Fruit fly (Drosophila melanogaster) Kc167 (cell line): ENCODE results near the gene Cp110.
A peak's percentile ranks its signal among the peaks of the same experiment; 100 is the strongest.

Experiments used
- Myc ChIP-seq: fragments of >200 bp; optimal IDR thresholded peaks from 2 replicates; lab custom pipeline; 2017; ENCODE audit warnings: missing external identifiers
- Sin3A ChIP-seq: fragments of >200 bp; optimal IDR thresholded peaks from 2 replicates; lab custom pipeline; 2018; ENCODE audit warnings: missing external identifiers
- h ChIP-seq: fragments of >200 bp; optimal IDR thresholded peaks from 3 replicates; lab custom pipeline; 2018; ENCODE audit warnings: missing external identifiers
- insv ChIP-seq: fragments of >200 bp; optimal IDR thresholded peaks from 3 replicates; lab custom pipeline; 2018; ENCODE audit warnings: missing external identifiers
- psq ChIP-seq: fragments of >200 bp; optimal IDR thresholded peaks from 2 replicates; lab custom pipeline; 2017; ENCODE audit warnings: missing external identifiers
- ttk ChIP-seq: sonication (Bioruptor generic); optimal IDR thresholded peaks from 2 replicates; lab custom pipeline; 2017; ENCODE audit warnings: missing external identifiers

Cp110 gene

DNA sequence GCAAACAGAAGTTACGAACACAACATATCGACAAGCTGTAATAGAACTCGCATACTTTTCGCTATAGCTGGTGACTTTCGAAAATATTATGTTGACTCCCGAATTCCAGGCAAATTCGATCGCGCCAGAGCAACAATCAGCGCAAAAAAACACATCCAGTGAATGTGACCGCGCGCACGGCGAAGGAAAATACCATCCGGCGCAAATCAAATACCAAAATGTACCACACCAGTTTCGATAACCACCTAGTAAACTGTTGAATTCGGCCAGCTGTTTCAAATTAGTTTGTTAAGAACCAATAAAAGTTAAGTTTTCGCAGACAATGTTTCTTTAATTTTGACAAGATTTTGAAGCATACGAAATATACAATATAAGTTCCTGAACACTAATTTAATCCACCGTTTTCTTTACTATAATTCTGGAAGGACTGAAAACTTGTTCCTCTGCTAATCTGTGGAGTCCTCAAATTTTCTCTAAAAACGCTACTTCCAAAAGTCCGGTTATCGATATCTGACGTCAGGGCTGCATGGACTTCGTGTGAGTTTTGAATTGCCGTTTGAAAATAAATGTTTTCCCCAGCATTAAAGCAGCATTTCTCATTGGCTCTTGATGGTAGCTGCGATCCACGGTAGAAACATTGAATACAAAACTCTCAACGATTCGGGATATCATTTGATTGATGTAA, at the start of gene Cp110, which contains the start of gene CG12576:
Gene Cp110 (plus strand): TSS at position 223 of the 685 bp plus-strand sequence.
Gene CG12576 (minus strand): TSS at position 498 of the 685 bp plus-strand sequence.
- no peak for TF ChIP-seq Sin3A (lab: Kevin White, UChicago)
- no peak for TF ChIP-seq ttk (lab: Kevin White, UChicago)
- TF ChIP-seq insv = no peak
- no peak for TF ChIP-seq psq (lab: Kevin White, UChicago)
- TF ChIP-seq Myc (lab: Kevin White, UChicago) = no peak
- TF ChIP-seq h (lab: Kevin White, UChicago) = no peak

DNA sequence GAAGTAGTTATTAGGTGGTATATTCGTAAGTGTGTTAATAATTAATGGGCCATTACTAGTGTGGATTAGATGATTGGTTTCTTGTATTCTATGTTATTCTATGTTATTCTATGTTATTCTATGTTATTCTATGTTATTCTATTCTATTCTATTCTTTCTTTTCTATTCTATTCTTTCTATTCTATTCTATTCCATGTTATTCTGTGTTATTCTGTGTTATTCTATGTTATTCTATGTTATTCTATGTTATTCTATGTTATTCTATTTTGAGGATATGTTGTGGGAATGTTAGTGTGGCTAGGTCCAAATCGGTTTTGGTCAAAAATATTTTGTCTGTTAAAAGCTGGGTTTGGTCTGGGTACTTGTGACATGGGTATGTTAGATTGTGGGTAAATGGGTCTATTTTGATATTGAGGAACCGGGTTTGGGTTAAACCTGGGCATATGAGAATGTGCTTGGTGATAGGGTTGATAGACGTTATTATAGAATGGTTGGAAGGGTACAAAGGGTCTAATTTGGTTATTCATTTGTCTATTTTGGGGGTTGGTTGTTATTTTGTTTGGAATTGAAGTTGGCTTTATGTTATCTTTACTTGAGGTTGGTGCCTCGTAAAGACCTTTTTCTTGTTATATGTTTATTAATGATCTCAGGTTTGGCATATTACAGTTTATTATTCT, 48.8 kb upstream of the Cp110 start:
- peak; percentile 100 for TF ChIP-seq psq (lab: Kevin White, UChicago)
- TF ChIP-seq Sin3A (lab: Kevin White, UChicago) = peak; percentile 21

DNA sequence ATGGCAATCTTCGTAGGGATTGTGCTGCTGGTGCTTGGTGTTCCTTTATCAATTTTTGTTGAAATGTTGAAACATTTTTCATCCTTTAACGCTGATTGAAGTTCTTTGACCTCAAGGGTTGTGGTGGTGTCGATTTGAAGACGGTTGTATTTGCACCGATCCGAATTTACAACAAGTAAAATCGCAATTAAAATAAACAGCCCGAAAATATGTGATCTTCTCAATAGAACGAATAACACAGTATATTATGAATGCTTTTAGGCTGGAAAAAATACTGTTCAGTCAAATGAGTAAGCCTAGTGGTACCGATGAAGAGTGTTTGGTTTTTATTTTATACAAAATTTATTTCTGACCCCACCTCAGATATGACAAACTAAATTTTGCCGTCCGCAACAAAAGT, 38.8 kb upstream of the Cp110 start:
- TF ChIP-seq h (lab: Kevin White, UChicago) (no peak), ttk (lab: Kevin White, UChicago) (no peak), Myc (lab: Kevin White, UChicago) (no peak), insv (no peak), psq (lab: Kevin White, UChicago) (no peak), Sin3A (lab: Kevin White, UChicago) (no peak)

DNA sequence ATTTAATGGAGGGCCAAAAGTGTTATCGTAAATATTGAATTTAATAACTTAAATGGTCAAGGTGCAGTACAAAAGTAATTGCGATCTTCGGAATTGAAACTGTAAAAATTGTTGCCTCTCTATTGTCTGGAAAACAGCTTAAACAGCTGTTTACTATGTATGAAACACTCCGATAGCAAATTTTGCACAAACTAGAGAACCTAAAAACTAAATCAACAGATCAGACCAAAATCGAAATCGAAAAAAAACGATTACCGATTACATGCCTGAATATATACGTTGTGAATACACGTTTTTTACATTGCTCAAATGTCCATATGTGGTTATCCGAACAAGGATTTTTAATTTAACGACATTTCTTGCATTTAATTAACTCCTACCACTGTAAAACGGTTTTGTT, 38.4 kb upstream of the Cp110 start:
- TF ChIP-seq ttk (lab: Kevin White, UChicago) (no peak), insv (no peak), psq (lab: Kevin White, UChicago) (no peak), Sin3A (lab: Kevin White, UChicago) (no peak), Myc (lab: Kevin White, UChicago) (no peak), h (lab: Kevin White, UChicago) (no peak)

DNA sequence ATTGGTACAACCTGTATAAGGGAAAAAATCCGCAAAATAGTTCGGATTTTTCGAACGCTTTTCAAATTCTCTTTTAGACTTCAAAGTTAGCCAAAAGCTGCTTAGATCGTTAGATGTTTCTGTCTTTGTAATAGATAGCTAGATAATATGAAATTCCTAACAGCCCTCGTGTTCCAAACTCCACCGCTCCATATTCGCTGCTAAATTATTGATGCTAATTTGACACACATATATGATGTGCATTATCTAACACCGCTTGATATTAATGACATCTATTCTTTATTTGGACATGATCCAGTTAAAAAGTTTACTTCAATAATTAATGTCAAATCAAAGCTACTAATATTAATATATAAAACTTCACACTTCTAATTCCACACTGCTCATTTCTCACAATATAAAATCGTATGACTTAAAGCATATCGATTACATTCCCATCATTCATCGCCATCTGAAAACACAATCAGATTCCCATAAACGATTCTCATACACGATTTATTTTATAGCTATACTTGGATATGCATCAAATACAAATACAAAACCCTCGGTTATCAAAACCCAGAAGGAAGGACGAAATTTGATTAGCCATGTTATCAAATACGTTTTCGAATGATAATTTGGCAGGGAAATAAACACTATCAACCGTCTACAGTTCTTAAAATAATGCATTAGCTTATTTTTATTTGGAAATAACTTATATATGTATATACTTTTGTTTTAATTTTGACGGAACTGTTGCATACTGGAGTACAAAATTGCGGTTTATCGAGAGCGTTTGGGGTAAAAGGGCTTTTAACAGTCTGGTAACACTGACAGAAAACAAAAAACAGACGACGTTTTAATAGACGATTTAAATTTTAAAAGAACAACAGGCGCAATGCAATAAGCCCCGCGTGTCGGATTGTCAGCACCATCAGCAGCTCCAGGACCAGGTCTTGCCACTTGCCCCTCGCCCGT, 37.6 kb upstream of the Cp110 start, which contains the start of gene CG14621:
Gene CG14621 (plus strand): TSS at position 274 of the 957 bp plus-strand sequence.
- TF ChIP-seq h (lab: Kevin White, UChicago) (no peak), insv (no peak), Sin3A (lab: Kevin White, UChicago) (no peak), Myc (lab: Kevin White, UChicago) (no peak), ttk (lab: Kevin White, UChicago) (no peak), psq (lab: Kevin White, UChicago) (no peak)

DNA sequence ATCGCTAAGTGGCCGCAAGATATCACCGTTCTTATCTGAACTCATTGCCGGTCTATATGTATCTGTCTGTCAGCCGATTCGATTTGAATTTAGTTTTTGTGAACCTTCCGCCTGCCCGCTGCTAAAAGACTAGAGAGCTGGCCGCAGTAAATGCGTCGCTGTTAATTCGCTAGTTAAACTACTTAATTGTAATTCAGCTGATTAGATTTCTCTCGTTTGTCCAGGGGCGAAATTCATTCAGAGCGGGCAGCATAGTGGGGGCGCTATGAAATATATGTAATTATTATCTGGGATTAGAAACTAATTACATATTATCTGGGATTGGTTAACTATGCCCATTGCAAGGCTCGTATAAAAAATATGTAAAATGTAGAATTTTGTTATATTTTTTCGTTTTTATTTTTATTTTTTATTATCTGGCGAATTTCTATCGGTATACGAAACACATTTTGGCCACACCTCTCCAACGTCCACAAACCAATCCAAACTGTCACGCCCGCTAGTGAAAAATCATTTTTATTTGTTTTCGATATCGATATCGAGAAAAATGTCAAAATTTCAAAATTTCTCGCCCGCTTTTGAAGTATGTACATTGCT, 32.6 kb upstream of the Cp110 start, which contains the start of the genes CG14615 and tilB:
Gene CG14615 (minus strand): TSS at position 301 of the 597 bp plus-strand sequence.
Gene tilB (plus strand): TSS at position 547 of the 597 bp plus-strand sequence.
- TF ChIP-seq Sin3A (lab: Kevin White, UChicago) = no peak
- no peak for TF ChIP-seq Myc (lab: Kevin White, UChicago)
- no peak for TF ChIP-seq insv
- no peak for TF ChIP-seq ttk (lab: Kevin White, UChicago)
- no peak for TF ChIP-seq h (lab: Kevin White, UChicago)
- TF ChIP-seq psq (lab: Kevin White, UChicago) = no peak

DNA sequence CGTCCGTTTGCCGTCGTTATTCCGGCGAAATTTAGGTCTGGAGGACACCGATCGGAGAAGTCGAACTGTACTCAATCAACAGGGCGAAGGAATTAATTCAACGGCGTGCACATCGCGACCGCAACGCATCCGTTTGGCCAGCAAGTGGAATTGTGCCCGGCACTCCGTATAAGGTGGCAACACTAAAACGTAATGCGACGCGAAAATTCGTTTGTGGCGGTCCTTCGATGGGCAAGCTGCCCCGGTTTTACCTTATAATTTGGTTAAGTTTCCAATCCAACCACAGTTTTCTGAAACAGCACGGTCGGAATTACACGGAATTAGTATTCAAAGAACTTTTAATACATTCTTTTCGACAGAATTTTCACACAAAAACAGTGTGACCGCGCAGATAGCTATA, 26.9 kb upstream of the Cp110 start, which contains the start of gene wap:
Gene wap (minus strand): TSS at position 400 of the 400 bp plus-strand sequence.
- no peak for TF ChIP-seq psq (lab: Kevin White, UChicago)
- TF ChIP-seq ttk (lab: Kevin White, UChicago) = no peak

DNA sequence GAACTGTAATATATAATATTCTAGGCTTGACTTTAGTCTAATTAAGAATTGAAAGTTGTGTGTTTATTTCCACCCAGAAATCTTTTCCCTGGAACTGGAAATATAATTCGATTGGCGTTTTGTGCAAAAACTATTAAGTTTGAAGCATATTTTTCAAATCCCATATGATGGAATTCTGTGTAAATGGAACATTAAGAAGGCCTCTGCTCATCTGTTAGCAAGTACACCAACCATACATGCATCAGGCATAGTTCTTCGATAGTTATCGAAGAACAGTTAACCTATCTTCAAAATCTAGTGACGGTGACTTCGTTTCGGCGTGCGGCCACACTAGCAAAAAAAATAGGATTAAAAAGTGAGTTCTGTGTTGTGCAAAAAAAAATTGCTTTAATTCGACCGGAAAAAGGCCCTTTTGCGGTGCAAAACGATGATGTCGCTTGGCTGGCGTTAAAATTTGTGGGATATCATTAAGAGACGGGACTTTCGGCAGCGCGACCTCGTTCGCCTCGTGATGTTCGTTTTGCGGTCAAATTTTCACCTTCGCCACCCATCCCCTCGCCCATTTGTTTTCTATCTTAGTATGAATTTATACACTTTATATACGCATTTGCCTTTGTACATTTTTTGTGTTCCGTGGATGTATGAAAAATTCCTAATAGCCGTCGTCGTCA, 26.2 kb upstream of the Cp110 start, which contains the start of gene Usp2:
Gene Usp2 (plus strand): TSS at position 295 of the 671 bp plus-strand sequence.
- TF ChIP-seq Myc (lab: Kevin White, UChicago) = no peak
- no peak for TF ChIP-seq h (lab: Kevin White, UChicago)
- TF ChIP-seq psq (lab: Kevin White, UChicago) = no peak
- TF ChIP-seq Sin3A (lab: Kevin White, UChicago) = no peak
- TF ChIP-seq ttk (lab: Kevin White, UChicago) = no peak
- no peak for TF ChIP-seq insv

DNA sequence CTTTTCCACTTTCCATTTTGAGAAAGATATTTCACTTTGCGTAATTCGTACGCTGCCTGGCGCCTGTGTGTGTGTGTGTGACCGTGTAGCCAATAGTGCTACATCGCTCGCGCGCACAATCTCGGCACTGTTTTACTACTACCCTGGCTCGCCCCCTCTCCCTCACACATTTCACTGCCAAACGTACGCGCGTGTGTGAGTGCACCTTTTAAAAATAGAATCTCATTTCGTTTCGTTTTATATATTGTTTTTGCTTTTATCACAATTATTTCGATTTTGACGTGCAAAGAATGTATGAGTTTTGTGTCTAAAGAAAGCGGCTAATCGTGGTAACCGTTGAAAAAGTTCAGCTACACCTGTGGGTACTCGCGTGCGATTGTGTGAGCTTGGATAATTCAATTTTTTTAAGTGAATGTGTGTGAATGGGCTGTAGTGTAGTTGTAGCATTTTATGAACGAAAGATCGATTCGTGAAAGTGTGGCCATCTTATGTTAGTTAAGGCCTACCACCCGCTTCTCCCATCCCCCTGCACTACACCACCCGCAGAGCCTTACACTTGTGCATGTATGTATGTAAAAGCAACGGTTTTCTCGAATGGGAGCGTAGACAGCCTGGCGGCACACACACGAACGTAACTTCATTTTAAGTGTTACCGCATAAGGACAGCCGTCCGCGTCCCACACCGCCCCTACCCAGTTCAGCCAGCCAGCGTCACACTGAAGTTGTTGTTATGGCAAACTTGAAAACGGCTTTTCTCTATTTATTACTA, 25.5 kb upstream of the Cp110 start:
- no peak for TF ChIP-seq psq (lab: Kevin White, UChicago)
- no peak for TF ChIP-seq h (lab: Kevin White, UChicago)
- TF ChIP-seq insv = no peak
- TF ChIP-seq Sin3A (lab: Kevin White, UChicago) = no peak
- no peak for TF ChIP-seq Myc (lab: Kevin White, UChicago)
- no peak for TF ChIP-seq ttk (lab: Kevin White, UChicago)
